Worm (Caenorhabditis elegans): ENCODE results near the gene spe-51.
A peak's percentile ranks its signal among the peaks of the same experiment; 100 is the strongest.

spe-51 gene

ce11 chrIV:4683149-4683548 is 9.4 kb upstream of the spe-51 start:
- no peak for TF ChIP-seq F26F4.8 (GFP tag; conservative IDR thresholded peaks at IDR 0.05)
- TF ChIP-seq daf-8 (GFP tag; IDR thresholded peaks at IDR 0.05): no peak
- TF ChIP-seq mdt-29 (GFP tag; IDR thresholded peaks at IDR 0.05): no peak
- TF ChIP-seq hlh-30 (tag; optimal IDR thresholded peaks at IDR 0.05; ENCODE audit: insufficient read depth): no peak
- no peak for TF ChIP-seq nhr-11 (tag; optimal IDR thresholded peaks at IDR 0.05)
- TF ChIP-seq Y75B8A.6 (GFP tag; IDR thresholded peaks at IDR 0.05): no peak
- TF ChIP-seq Y105C5A.15 (GFP tag; IDR thresholded peaks at IDR 0.05): no peak
- no peak for TF ChIP-seq dmd-6 (GFP tag; IDR thresholded peaks at IDR 0.05)
- TF ChIP-seq attf-4 (tag; optimal IDR thresholded peaks at IDR 0.05): no peak
- TF ChIP-seq ztf-7 (tag; optimal IDR thresholded peaks at IDR 0.05): no peak
- TF ChIP-seq ceh-62 (tag; optimal IDR thresholded peaks at IDR 0.05): no peak
- TF ChIP-seq duxl-1 (tag; optimal IDR thresholded peaks at IDR 0.05; ENCODE audit: poor library complexity): no peak

- no peak for TF ChIP-seq nhr-76 (tag; optimal IDR thresholded peaks at IDR 0.05)
- peak in 1 of 2 experiments; percentile 65 for TF ChIP-seq unc-62 (GFP tag; optimal IDR thresholded peaks at IDR 0.05 in 1 of 2)
- no peak for TF ChIP-seq unc-62 (tag; optimal IDR thresholded peaks at IDR 0.05)
Observed at ce11 chrIV:4686291-4686830, 6.2 kb upstream of the spe-51 start.

- TF ChIP-seq fos-1 (tag; optimal IDR thresholded peaks at IDR 0.05) (no peak), mdl-1 (tag; optimal IDR thresholded peaks at IDR 0.05) (no peak), set-16 (GFP tag; IDR thresholded peaks at IDR 0.05) (peak; percentile 56; the same call in 1 of the 2 replicates), Y75B8A.6 (GFP tag; IDR thresholded peaks at IDR 0.05) (no peak), Y5F2A.4 (GFP tag; optimal IDR thresholded peaks at IDR 0.05) (no peak), dpl-1 (GFP tag; optimal IDR thresholded peaks at IDR 0.05) (no peak), madf-5 (GFP tag; IDR thresholded peaks at IDR 0.05) (no peak), lin-15B (tag; optimal IDR thresholded peaks at IDR 0.05) (no peak), zip-2 (tag; optimal IDR thresholded peaks at IDR 0.05) (no peak), aha-1 (tag) (peak; percentile 69)
Observed at ce11 chrIV:4686898-4687297, 5.7 kb upstream of the spe-51 start.

- TF ChIP-seq unc-62 (GFP tag; optimal IDR thresholded peaks at IDR 0.05 in 1 of 2) (no peak), unc-62 (tag; optimal IDR thresholded peaks at IDR 0.05) (no peak), nhr-28 (tag; optimal IDR thresholded peaks at IDR 0.05) (no peak), nhr-25 (tag; optimal IDR thresholded peaks at IDR 0.05; ENCODE audit: borderline replicate concordance, insufficient read depth) (no peak), R02D3.7 (tag; optimal IDR thresholded peaks at IDR 0.05) (no peak), F44E2.7 (GFP tag; IDR thresholded peaks at IDR 0.05) (no peak), nhr-41 (GFP tag; IDR thresholded peaks at IDR 0.05) (no peak), Y48G9A.11 (GFP tag; IDR thresholded peaks at IDR 0.05) (no peak), T26A8.4 (GFP tag; IDR thresholded peaks at IDR 0.05) (no peak)
Observed at ce11 chrIV:4688221-4688620, 4.3 kb upstream of the spe-51 start, which contains the start of gene bus-4. TSS of gene bus-4 (plus strand) at chrIV:4688269.

ce11 chrIV:4703911-4704310 is 11.3 kb downstream of the spe-51 start, which contains the start of gene ogdh-1:
TSS of gene ogdh-1 (minus strand) at chrIV:4704011.
- TF ChIP-seq daf-8 (GFP tag; IDR thresholded peaks at IDR 0.05) (no peak), hlh-30 (tag; optimal IDR thresholded peaks at IDR 0.05; ENCODE audit: insufficient read depth) (no peak), snpc-4 (tag; optimal IDR thresholded peaks at IDR 0.05) (no peak), Y5F2A.4 (GFP tag; optimal IDR thresholded peaks at IDR 0.05) (no peak), spr-3 (GFP tag; optimal IDR thresholded peaks at IDR 0.05) (no peak), unc-39 (tag; optimal IDR thresholded peaks at IDR 0.05) (no peak), nhr-41 (GFP tag; IDR thresholded peaks at IDR 0.05) (no peak), lin-29 (GFP tag; IDR thresholded peaks at IDR 0.05) (no peak), rbr-2 (tag; optimal IDR thresholded peaks at IDR 0.05) (no peak), nhr-77 (tag; optimal IDR thresholded peaks at IDR 0.05) (no peak), lin-38 (GFP tag; IDR thresholded peaks at IDR 0.05) (no peak), nhr-102 (tag; optimal IDR thresholded peaks at IDR 0.05) (no peak), ceh-28 (tag; optimal IDR thresholded peaks at IDR 0.05) (no peak), dmd-8 (GFP tag; IDR thresholded peaks at IDR 0.05) (no peak), mep-1 (tag; optimal IDR thresholded peaks at IDR 0.05) (no peak), nhr-76 (tag; optimal IDR thresholded peaks at IDR 0.05) (no peak), dmd-9 (GFP tag; IDR thresholded peaks at IDR 0.05) (no peak), zfp-3 (GFP tag; conservative IDR thresholded peaks at IDR 0.05) (no peak), ces-1 (GFP tag; optimal IDR thresholded peaks at IDR 0.05) (no peak), nhr-28 (tag; optimal IDR thresholded peaks at IDR 0.05) (no peak)
